Fruit fly (Drosophila melanogaster): ENCODE data around the gene Rab3-GEF.

Gene Rab3-GEF

DNA sequence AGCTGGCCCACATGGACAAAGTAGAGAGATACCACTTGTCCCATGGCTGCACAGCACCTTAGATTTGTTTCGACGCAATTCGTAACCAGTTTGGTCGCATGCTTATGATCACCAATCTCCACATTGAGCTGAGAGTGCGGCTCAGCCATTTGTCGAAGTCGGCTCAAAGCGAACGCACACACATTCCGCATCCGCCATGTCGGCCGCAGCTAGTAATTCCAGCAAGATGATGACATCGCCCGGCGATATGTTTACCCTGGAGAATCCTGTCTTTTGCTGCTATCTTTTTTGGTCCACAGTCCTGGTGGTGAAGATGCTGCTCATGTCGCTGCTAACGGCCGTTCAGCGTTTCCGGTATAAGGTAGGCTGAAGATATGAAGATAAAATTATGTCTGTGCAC is 6.8 kb upstream of the Rab3-GEF start, which contains the start of gene CG33178:
Gene CG33178 (plus strand): TSS at position 147 of the 400 bp plus-strand sequence.
- TF ChIP-seq usp (GFP tag; optimal IDR thresholded peaks at IDR 0.05) (no peak), EcR (GFP tag; optimal IDR thresholded peaks at IDR 0.05) (no peak), Dll (optimal IDR thresholded peaks at IDR 0.05) (no peak), pan (optimal IDR thresholded peaks at IDR 0.05) (no peak), CG8478 (optimal IDR thresholded peaks at IDR 0.05) (no peak), psq (optimal IDR thresholded peaks at IDR 0.05) (no peak)

DNA sequence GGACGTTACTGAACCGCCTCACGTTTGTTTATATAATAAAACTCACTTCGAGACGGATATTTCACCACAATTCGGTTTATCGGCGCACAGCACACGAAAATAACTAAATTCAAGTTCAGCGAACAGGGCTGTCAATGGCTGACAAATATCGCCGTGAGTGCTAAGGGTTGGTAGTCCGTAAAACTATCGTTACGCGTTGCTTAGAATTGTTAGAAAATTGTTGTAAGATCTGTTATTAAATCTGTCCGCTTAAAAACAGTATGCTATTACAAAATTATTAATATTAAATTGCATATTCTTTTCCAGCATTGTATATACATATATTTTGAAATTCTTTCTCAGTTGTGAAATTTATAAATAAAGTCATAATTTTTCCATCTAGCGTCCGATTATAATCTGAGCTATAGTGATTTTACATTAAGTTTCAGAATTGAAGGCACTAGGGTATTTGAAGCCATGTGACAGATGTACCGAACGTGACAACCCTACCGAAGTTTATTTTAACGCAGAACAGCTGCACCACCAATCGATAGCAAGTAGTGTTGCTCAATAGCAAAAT is 4.8 kb upstream of the Rab3-GEF start, which contains the start of gene Cox17:
Gene Cox17 (minus strand): TSS at position 120 of the 559 bp plus-strand sequence.
- TF ChIP-seq EcR (GFP tag; optimal IDR thresholded peaks at IDR 0.05) = no peak
- no peak for TF ChIP-seq usp (GFP tag; optimal IDR thresholded peaks at IDR 0.05)
- no peak for TF ChIP-seq Dll (optimal IDR thresholded peaks at IDR 0.05)
- no peak for TF ChIP-seq psq (optimal IDR thresholded peaks at IDR 0.05)
- no peak for TF ChIP-seq CG8478 (optimal IDR thresholded peaks at IDR 0.05)
- TF ChIP-seq pan (optimal IDR thresholded peaks at IDR 0.05) = no peak

dm6 chrX:15085777-15086510 is 3.5 kb upstream of the Rab3-GEF start, which contains the start of the genes CG15027 and Dbct:
CG15027 (minus strand) TSS chrX:15085827.
Dbct (plus strand) TSS chrX:15086125.
- TF ChIP-seq CG8478 (optimal IDR thresholded peaks at IDR 0.05) = no peak
- no peak for TF ChIP-seq usp (GFP tag; optimal IDR thresholded peaks at IDR 0.05)
- TF ChIP-seq EcR (GFP tag; optimal IDR thresholded peaks at IDR 0.05) = no peak
- no peak for TF ChIP-seq pan (optimal IDR thresholded peaks at IDR 0.05)
- TF ChIP-seq psq (optimal IDR thresholded peaks at IDR 0.05) = no peak
- TF ChIP-seq Dll (optimal IDR thresholded peaks at IDR 0.05) = no peak

- no peak for TF ChIP-seq EcR (GFP tag; optimal IDR thresholded peaks at IDR 0.05)
- no peak for TF ChIP-seq CG8478 (optimal IDR thresholded peaks at IDR 0.05)
- TF ChIP-seq Dll (optimal IDR thresholded peaks at IDR 0.05) = no peak
- no peak for TF ChIP-seq psq (optimal IDR thresholded peaks at IDR 0.05)
- no peak for TF ChIP-seq usp (GFP tag; optimal IDR thresholded peaks at IDR 0.05)
- TF ChIP-seq pan (optimal IDR thresholded peaks at IDR 0.05) = no peak
Observed at dm6 chrX:15090371-15090770, 889 bp downstream of the Rab3-GEF start.

DNA sequence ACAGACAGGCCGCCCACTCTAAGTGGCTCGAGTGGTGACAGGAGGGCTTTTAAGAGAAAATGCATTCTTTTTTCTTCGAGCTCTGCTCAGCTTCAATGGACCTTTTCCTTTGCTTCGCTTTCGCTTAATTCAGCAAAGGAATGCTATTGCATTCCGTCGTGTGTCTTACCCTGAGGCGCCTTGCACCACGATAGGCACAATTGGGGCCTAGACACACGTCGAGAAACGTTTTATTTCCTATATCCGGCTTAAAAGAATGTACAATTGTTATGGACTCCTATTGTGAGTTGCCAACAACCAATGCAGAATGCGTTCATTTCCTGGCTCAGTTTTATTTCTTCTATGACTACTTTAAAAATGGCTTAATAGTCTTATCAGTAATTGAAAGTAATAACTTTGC is 1.7 kb downstream of the Rab3-GEF start:
- TF ChIP-seq psq (optimal IDR thresholded peaks at IDR 0.05) (no peak), pan (optimal IDR thresholded peaks at IDR 0.05) (no peak), EcR (GFP tag; optimal IDR thresholded peaks at IDR 0.05) (no peak), Dll (optimal IDR thresholded peaks at IDR 0.05) (no peak), CG8478 (optimal IDR thresholded peaks at IDR 0.05) (no peak), usp (GFP tag; optimal IDR thresholded peaks at IDR 0.05) (no peak)

DNA sequence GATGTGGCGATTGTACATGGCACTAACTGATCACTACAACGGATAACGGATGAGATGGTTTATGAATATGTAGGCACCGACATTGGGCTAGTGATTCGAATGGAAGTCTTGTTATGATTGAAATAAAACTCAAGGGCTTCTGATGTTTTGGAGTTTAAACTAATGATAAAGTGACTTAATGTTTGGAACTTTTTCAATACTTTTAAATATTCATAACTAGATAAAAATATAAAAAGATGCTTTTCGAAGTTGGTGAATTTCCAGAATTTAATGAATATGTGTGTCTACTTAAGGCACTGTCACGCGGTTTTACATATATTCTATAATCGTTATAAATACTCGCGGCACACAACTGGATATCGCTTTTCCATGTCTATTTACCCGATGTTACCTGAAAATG is 6.5 kb downstream of the Rab3-GEF start, which contains the start of gene CG9072:
Gene CG9072 (minus strand): TSS at position 101 of the 400 bp plus-strand sequence.
- no peak for TF ChIP-seq usp (GFP tag; optimal IDR thresholded peaks at IDR 0.05)
- no peak for TF ChIP-seq CG8478 (optimal IDR thresholded peaks at IDR 0.05)
- TF ChIP-seq psq (optimal IDR thresholded peaks at IDR 0.05) = no peak
- TF ChIP-seq EcR (GFP tag; optimal IDR thresholded peaks at IDR 0.05) = no peak
- TF ChIP-seq pan (optimal IDR thresholded peaks at IDR 0.05) = no peak

DNA sequence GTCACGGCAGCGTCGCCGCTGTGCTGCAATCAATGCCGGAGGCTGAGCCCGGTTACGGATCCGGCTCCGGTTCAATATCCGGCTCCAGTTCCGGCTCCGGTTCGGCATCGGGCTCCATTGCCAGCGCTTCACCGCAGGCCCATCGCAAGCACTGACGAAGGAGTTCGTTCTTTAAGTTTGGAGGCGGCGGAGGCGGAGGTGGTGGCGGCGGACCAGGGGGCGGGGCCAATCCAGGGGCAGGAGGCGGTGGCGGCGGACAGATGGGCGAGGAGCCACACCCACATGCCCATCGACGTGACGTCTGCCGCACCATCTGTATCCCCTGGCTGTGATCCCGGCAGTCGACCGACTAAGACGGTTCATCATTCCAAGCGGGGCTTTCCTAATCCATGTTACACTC is 22.4 kb downstream of the Rab3-GEF start:
- no peak for TF ChIP-seq usp (GFP tag; optimal IDR thresholded peaks at IDR 0.05)
- no peak for TF ChIP-seq Dll (optimal IDR thresholded peaks at IDR 0.05)

dm6 chrX:15116397-15116796 is 26.9 kb downstream of the Rab3-GEF start, which contains the start of gene Cyp4s3:
Cyp4s3 (minus strand) TSS chrX:15116542.
- TF ChIP-seq CG8478 (optimal IDR thresholded peaks at IDR 0.05) = no peak
- no peak for TF ChIP-seq pan (optimal IDR thresholded peaks at IDR 0.05)
- TF ChIP-seq psq (optimal IDR thresholded peaks at IDR 0.05) = no peak
- TF ChIP-seq EcR (GFP tag; optimal IDR thresholded peaks at IDR 0.05) = no peak
- TF ChIP-seq Dll (optimal IDR thresholded peaks at IDR 0.05) = no peak
- no peak for TF ChIP-seq usp (GFP tag; optimal IDR thresholded peaks at IDR 0.05)

DNA sequence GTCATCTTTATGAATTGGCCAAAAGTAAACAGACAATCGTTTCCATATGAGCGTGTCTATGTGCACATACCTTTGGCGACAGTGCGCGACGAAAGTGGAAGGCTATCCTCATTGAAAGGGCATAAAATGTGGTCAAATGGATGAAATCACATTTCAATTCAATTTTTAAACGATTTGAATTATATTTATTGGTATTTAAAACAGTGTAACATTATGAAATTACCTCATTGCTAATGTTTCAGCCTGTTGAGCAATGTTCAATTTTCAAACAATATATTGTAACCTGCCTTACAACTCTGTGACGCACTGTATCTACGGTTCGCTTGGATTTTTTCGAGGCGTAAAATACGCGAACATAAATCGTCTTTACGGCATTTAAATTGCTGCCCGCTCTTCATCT is 30.6 kb downstream of the Rab3-GEF start:
- TF ChIP-seq psq (optimal IDR thresholded peaks at IDR 0.05) = no peak
- no peak for TF ChIP-seq Dll (optimal IDR thresholded peaks at IDR 0.05)
- no peak for TF ChIP-seq pan (optimal IDR thresholded peaks at IDR 0.05)
- TF ChIP-seq EcR (GFP tag; optimal IDR thresholded peaks at IDR 0.05) = no peak
- TF ChIP-seq usp (GFP tag; optimal IDR thresholded peaks at IDR 0.05) = no peak
- TF ChIP-seq CG8478 (optimal IDR thresholded peaks at IDR 0.05) = no peak

dm6 chrX:15121714-15122113 is 32.2 kb downstream of the Rab3-GEF start:
- TF ChIP-seq usp (GFP tag; optimal IDR thresholded peaks at IDR 0.05) (no peak), Dll (optimal IDR thresholded peaks at IDR 0.05) (no peak)

- TF ChIP-seq usp (GFP tag; optimal IDR thresholded peaks at IDR 0.05) (no peak), psq (optimal IDR thresholded peaks at IDR 0.05) (no peak), Dll (optimal IDR thresholded peaks at IDR 0.05) (no peak), EcR (GFP tag; optimal IDR thresholded peaks at IDR 0.05) (no peak), CG8478 (optimal IDR thresholded peaks at IDR 0.05) (no peak)
Observed at dm6 chrX:15123418-15123994, 34.0 kb downstream of the Rab3-GEF start.

DNA sequence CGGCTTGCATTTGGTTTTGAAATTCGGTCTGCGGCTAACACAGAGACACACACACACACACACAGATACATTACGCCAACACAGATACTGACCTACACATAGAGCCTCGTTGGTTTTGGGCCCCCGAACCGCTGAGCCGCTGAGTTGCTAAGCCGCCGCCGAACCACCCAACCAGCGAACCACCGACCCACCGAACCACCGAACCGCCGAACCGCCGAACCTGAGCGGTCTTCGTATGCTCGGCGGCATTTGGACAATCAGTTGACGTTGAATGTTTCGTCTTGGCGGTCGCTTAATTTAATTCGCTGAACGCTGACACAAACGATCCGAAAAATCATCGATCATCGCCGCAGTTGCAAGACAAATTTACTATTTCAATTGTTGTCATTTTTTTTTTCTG is 36.0 kb downstream of the Rab3-GEF start, which contains the start of gene drd:
Gene drd (plus strand): TSS at position 258 of the 400 bp plus-strand sequence.
- no peak for TF ChIP-seq EcR (GFP tag; optimal IDR thresholded peaks at IDR 0.05)
- no peak for TF ChIP-seq psq (optimal IDR thresholded peaks at IDR 0.05)
- no peak for TF ChIP-seq Dll (optimal IDR thresholded peaks at IDR 0.05)
- no peak for TF ChIP-seq usp (GFP tag; optimal IDR thresholded peaks at IDR 0.05)
- no peak for TF ChIP-seq CG8478 (optimal IDR thresholded peaks at IDR 0.05)
- TF ChIP-seq pan (optimal IDR thresholded peaks at IDR 0.05) = no peak
